Worm (Caenorhabditis elegans): ENCODE data around the gene cyp-25A6.

Gene cyp-25A6

ce11 chrIV:4219983-4220382, 22.7 kb downstream of the cyp-25A6 start, which contains the start of gene F30B5.11:
TSS of gene F30B5.11 (minus strand) at chrIV:4220083.
- TF ChIP-seq tbx-7 (tag; optimal IDR thresholded peaks at IDR 0.05) = no peak
- TF ChIP-seq nfya-1 (tag; optimal IDR thresholded peaks at IDR 0.05) = no peak
- TF ChIP-seq ceh-45 (GFP tag; IDR thresholded peaks at IDR 0.05) = no peak
- no peak for TF ChIP-seq ceh-6 (GFP tag; optimal IDR thresholded peaks at IDR 0.05)
- TF ChIP-seq pha-4 (tag; optimal IDR thresholded peaks at IDR 0.05) = no peak
- no peak for TF ChIP-seq fax-1 (tag; optimal IDR thresholded peaks at IDR 0.05)
- TF ChIP-seq tbx-2 (tag; optimal IDR thresholded peaks at IDR 0.05) = no peak
- TF ChIP-seq nhr-232 (tag; optimal IDR thresholded peaks at IDR 0.05) = no peak
- no peak for TF ChIP-seq pha-2 (tag; optimal IDR thresholded peaks at IDR 0.05)
- no peak for TF ChIP-seq pat-9 (tag; optimal IDR thresholded peaks at IDR 0.05)
- TF ChIP-seq ceh-19 (GFP tag; optimal IDR thresholded peaks at IDR 0.05) = no peak
- TF ChIP-seq rnt-1 (tag; optimal IDR thresholded peaks at IDR 0.05) = no peak
- TF ChIP-seq F13H6.1 (tag; optimal IDR thresholded peaks at IDR 0.05) = no peak
- TF ChIP-seq sox-4 (tag; optimal IDR thresholded peaks at IDR 0.05) = no peak

ce11 chrIV:4225851-4226250, 28.6 kb downstream of the cyp-25A6 start, which contains the start of gene srbc-71:
TSS of gene srbc-71 (minus strand) at chrIV:4225951.
- TF ChIP-seq ttx-3 (tag; optimal IDR thresholded peaks at IDR 0.05) (no peak), ceh-24 (tag; optimal IDR thresholded peaks at IDR 0.05) (no peak), pha-2 (tag; optimal IDR thresholded peaks at IDR 0.05) (no peak), unc-42 (tag; optimal IDR thresholded peaks at IDR 0.05) (no peak), odd-2 (tag; optimal IDR thresholded peaks at IDR 0.05) (no peak), C08G9.2 (tag; optimal IDR thresholded peaks at IDR 0.05) (no peak), fax-1 (tag; optimal IDR thresholded peaks at IDR 0.05) (no peak), unc-3 (GFP tag; conservative IDR thresholded peaks at IDR 0.05) (no peak), unc-3 (tag; optimal IDR thresholded peaks at IDR 0.05) (no peak), ref-2 (tag; optimal IDR thresholded peaks at IDR 0.05) (no peak), sox-4 (tag; optimal IDR thresholded peaks at IDR 0.05) (no peak), sox-2 (GFP tag; IDR thresholded peaks at IDR 0.05) (no peak), T23F11.4 (GFP tag; optimal IDR thresholded peaks at IDR 0.05) (no peak), ceh-34 (tag; optimal IDR thresholded peaks at IDR 0.05) (no peak), dmd-4 (tag; optimal IDR thresholded peaks at IDR 0.05; ENCODE audit: borderline replicate concordance) (no peak), hlh-8 (tag; optimal IDR thresholded peaks at IDR 0.05) (no peak), elt-2 (tag; optimal IDR thresholded peaks at IDR 0.05) (no peak), che-1 (tag; optimal IDR thresholded peaks at IDR 0.05) (no peak)

- TF ChIP-seq ttx-3 (tag; optimal IDR thresholded peaks at IDR 0.05) = no peak
- TF ChIP-seq npax-4 (tag; optimal IDR thresholded peaks at IDR 0.05) = no peak
These were observed 30.6 kb downstream of the cyp-25A6 start, which contains the start of gene srbc-70 for ce11 chrIV:4227917-4228316. TSS of gene srbc-70 (minus strand) at chrIV:4228017.

ce11 chrIV:4235315-4236024, 38.2 kb downstream of the cyp-25A6 start, which contains the start of the genes zipt-2.2 and dpy-13:
TSS of gene zipt-2.2 (minus strand) at chrIV:4235365.
TSS of gene dpy-13 (plus strand) at chrIV:4235614.
- TF ChIP-seq tbx-2 (tag; optimal IDR thresholded peaks at IDR 0.05) (no peak), syd-9 (tag; optimal IDR thresholded peaks at IDR 0.05) (no peak), zip-5 (tag; optimal IDR thresholded peaks at IDR 0.05) (no peak), mec-3 (tag; optimal IDR thresholded peaks at IDR 0.05; ENCODE audit: borderline replicate concordance) (no peak), ceh-31 (tag; optimal IDR thresholded peaks at IDR 0.05) (no peak), ttx-3 (tag; optimal IDR thresholded peaks at IDR 0.05) (no peak), hlh-13 (GFP tag; optimal IDR thresholded peaks at IDR 0.05) (no peak), rnt-1 (tag; optimal IDR thresholded peaks at IDR 0.05) (no peak), sdc-2 (tag; optimal IDR thresholded peaks at IDR 0.05) (no peak), hlh-15 (tag; optimal IDR thresholded peaks at IDR 0.05) (no peak), unc-42 (tag; optimal IDR thresholded peaks at IDR 0.05) (no peak), dve-1 (tag; optimal IDR thresholded peaks at IDR 0.05) (no peak), ceh-30 (tag; optimal IDR thresholded peaks at IDR 0.05) (no peak), ceh-34 (tag; optimal IDR thresholded peaks at IDR 0.05) (no peak)
